Worm (Caenorhabditis elegans) whole organism, mixed stage, embryonic: ENCODE data around the gene T24F1.7.

Source experiments
- bed-3 ChIP-seq: fragments of 200-800 bp; sonication (Bioruptor generic); optimal IDR thresholded peaks from 3 replicates; lab custom pipeline; 2018; ENCODE audit warnings: mild to moderate bottlenecking, missing genetic modification characterization, moderate library complexity, missing compliant biosample characterization
- ces-1 ChIP-seq: fragments of 150-350 bp; optimal IDR thresholded peaks from 2 replicates; lab custom pipeline; 2014; ENCODE audit warnings: missing biosample characterization, missing genetic modification reagents, missing genetic modification characterization
- drap-1 ChIP-seq: fragments of 200-800 bp; sonication (Bioruptor generic); optimal IDR thresholded peaks from 3 replicates; lab custom pipeline; 2018; ENCODE audit warnings: mild to moderate bottlenecking, missing genetic modification characterization, missing compliant biosample characterization
- lsy-2 ChIP-seq: fragments of 150-350 bp; optimal IDR thresholded peaks from 2 replicates; lab custom pipeline; 2014; ENCODE audit warnings: missing biosample characterization, missing genetic modification characterization
- nhr-76 ChIP-seq: sonication (generic microtip); optimal IDR thresholded peaks from 2 replicates; lab custom pipeline; 2017; ENCODE audit warnings: missing biosample characterization, missing genetic modification characterization
- pha-4 ChIP-seq: fragments of 150-350 bp; optimal IDR thresholded peaks from 2 replicates; lab custom pipeline; 2018; ENCODE audit warnings: missing biosample characterization, missing genetic modification reagents, missing genetic modification characterization
- unc-120 ChIP-seq: sonication (generic microtip); optimal IDR thresholded peaks from 2 replicates; lab custom pipeline; 2017; ENCODE audit warnings: missing genetic modification characterization, missing compliant biosample characterization; ENCODE audit not compliant: poor library complexity, severe bottlenecking
- ztf-11 ChIP-seq: fragments of 150-350 bp; optimal IDR thresholded peaks from 2 replicates; lab custom pipeline; 2014; ENCODE audit warnings: missing biosample characterization, missing genetic modification characterization

DNA sequence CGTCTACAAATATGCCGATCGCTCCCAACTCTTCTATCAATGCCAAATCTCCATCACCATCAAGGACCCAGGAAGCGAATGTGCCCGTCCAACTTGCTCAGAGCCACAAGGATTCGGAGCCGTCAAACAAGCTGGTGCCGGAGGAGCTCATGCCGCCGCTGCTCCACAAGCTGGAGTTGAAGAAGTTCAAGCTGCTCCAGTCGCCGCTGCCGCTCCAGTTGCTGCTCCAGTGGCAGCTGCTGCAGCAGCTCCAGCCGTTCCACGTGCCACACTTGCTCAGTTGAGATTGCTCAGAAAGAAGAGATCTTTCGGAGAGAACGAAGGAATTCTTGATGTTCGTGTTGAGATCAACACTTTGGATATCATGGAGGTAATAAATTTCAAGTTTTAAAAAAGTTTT lies 41.5 kb upstream of the T24F1.7 start:
- TF ChIP-seq ces-1 (GFP tag; lab: Kevin White, UChicago): no peak
- no peak for TF ChIP-seq unc-120 (tag; lab: Kevin White, UChicago)
- no peak for TF ChIP-seq bed-3 (GFP tag; lab: Kevin White, UChicago)
- TF ChIP-seq drap-1 (GFP tag; lab: Kevin White, UChicago): no peak
- TF ChIP-seq ztf-11: no peak
- no peak for TF ChIP-seq nhr-76 (tag; lab: Kevin White, UChicago)
- TF ChIP-seq lsy-2 (tag; lab: Kevin White, UChicago): no peak
- no peak for TF ChIP-seq pha-4 (tag; lab: Kevin White, UChicago)
